Worm (Caenorhabditis elegans): ENCODE data around the gene sart-3.
"Not testable (repeated sequence)": the region's sequence is repeated elsewhere in the genome, so short reads cannot be mapped to it uniquely, and the experiment has no call there.

sart-3 gene

DNA sequence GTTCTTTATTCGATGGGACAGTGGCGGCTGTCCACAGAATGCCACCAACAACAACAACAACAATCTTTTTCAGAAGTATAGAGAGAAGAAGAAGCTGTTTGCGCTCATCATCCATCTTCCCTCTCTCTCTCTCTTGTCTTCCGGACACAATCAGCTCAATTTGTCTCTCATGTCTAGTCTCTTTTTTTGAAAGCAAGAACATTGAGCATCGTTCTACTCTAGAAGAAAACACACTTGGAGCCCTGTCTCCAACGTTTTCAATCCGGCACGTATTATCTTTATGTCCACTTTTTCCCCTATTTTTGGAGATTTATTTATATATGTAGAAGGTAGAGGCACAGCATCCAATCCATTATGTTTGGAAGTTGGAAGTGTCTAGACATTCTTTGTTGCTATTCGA, 16.1 kb upstream of the sart-3 start:
- TF ChIP-seq him-1 (tag; optimal IDR thresholded peaks at IDR 0.05) (no peak), W03F9.2 (tag; optimal IDR thresholded peaks at IDR 0.05) (no peak), dao-5 (tag; optimal IDR thresholded peaks at IDR 0.05) (no peak)

DNA sequence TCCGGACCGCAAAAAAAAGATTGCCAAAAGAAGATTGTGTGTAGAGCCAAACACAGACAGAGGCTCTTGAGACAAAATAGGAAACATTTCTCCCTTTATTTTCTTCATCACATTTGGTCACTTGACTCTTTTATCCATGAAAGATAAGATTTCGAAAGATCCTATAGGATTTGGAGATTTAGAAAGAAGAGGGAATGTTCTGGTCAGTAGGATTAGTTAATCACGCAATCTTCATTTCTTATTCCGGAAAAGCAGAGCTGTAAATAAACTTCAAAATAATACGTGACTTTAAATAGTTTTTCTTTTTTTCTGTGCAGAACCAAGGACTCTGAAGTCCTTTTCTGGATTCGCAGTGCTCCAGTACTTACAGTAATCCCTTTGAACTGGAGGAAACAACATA, 14.5 kb upstream of the sart-3 start:
- TF ChIP-seq W03F9.2 (tag; optimal IDR thresholded peaks at IDR 0.05): no peak
- TF ChIP-seq dao-5 (tag; optimal IDR thresholded peaks at IDR 0.05): no peak
- TF ChIP-seq him-1 (tag; optimal IDR thresholded peaks at IDR 0.05): no peak

DNA sequence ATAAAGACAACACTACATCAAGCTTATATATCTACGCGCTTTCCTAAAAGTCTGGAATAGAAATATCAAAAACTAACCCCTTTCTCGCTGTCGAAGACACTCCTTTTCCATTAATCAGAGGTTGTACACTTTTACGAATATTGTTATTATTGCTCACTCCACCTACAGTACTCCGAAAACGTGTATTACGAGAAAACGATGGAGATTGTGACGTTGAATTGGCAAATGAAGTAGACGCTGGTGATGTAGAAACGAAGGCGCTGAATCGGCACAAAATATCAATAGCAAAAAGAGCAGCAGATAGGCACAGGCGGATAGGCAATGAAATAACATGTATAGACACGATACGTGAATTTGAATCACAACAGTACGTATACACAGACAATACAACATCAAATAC, 11.5 kb upstream of the sart-3 start:
- no peak for TF ChIP-seq dao-5 (tag; optimal IDR thresholded peaks at IDR 0.05)
- no peak for TF ChIP-seq him-1 (tag; optimal IDR thresholded peaks at IDR 0.05)
- TF ChIP-seq W03F9.2 (tag; optimal IDR thresholded peaks at IDR 0.05): no peak

DNA sequence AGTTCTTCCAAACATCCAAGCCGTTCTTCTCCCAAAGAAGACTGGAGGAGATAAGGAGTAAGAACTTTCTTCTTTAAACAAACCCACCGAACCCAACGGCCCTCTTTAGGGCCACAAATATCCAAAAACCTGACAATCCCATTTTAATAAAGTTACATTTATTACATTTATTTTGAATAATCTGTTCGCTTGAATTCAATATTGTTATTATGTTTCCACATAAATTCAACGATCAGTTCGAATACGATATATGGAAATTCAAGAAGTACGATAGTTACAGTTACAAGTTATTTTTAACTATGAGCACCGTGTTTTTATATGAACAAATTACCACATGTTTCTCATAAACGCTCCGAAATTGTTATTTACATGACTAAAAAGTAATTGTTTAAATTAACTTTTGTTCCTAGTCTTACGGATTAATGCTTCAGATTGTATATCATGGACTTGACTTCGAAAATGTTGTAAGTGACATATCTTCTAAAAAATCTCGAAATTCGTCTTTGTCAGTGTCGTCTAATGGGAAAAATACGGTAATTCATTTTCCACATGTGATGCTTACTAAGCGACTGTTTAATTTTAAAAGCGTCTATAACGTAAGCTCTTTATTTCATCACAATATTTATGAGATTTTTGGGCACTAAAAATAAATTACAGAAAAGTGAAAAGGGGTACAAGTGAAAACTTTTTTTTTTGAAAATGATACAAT, 8.1 kb upstream of the sart-3 start:
- TF ChIP-seq him-1 (tag; optimal IDR thresholded peaks at IDR 0.05): no peak
- TF ChIP-seq dao-5 (tag; optimal IDR thresholded peaks at IDR 0.05): no peak
- no peak for TF ChIP-seq W03F9.2 (tag; optimal IDR thresholded peaks at IDR 0.05)

DNA sequence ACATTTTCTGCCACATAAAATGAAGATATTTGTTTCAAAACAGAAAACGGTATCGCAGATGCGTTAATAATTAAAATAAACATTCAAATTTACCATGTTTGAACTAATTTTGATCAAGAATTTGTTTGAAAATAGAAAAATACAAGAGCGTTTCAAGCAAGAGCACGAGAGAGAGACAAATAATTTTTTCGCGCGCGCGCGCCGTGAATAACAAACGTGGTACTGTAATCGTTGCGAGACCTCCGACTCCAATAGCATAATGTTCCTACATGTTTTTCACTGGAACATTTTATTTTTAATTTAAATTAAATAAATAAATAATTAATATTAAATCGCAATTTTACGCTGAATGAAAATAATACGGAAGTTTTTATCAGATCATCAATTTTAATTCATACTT, 4.3 kb upstream of the sart-3 start, which contains the start of gene F54E12.2:
Gene F54E12.2, minus strand, starts transcription at position 164 of the 400 bp plus-strand sequence.
- no peak for TF ChIP-seq dao-5 (tag; optimal IDR thresholded peaks at IDR 0.05)
- TF ChIP-seq him-1 (tag; optimal IDR thresholded peaks at IDR 0.05): no peak
- peak; percentile 51 for TF ChIP-seq W03F9.2 (tag; optimal IDR thresholded peaks at IDR 0.05)

DNA sequence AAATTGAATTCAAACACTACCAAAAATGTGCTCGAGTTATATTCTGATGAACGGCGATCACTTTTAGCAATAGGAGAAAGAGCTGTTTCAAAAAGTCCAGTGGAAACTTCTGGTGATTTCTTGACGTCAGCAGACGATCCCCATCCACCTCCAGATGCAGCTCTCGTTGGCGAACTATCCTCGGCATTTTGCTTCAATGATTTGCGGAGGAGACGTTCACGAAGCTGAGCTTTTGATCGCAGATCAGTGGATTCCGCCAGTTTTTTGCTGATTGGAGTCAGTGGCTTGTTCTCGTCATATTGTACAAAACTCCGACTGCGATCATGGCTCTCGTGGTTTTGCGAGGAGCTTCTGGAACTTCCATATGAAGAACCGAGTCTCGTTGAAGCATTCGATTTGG, 3.4 kb upstream of the sart-3 start:
- TF ChIP-seq dao-5 (tag; optimal IDR thresholded peaks at IDR 0.05) (no peak), W03F9.2 (tag; optimal IDR thresholded peaks at IDR 0.05) (no peak), him-1 (tag; optimal IDR thresholded peaks at IDR 0.05) (no peak)

DNA sequence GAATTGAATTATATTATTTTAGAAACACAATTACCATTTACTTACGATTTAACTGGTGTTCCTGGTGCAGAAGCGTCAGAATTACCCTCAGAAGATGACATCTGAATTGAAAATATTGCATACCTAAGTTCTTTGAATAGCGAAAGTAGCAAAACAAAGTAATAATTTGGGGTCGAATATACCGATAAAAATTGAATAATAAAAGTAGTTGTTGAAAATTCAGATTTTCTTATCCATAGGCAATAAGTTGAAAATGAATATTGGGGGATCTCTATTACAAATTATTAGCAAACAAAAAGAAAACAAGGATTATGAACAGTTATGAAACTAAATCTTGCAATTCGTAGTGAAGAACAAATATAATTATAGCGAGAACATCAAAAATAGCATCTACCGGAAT, 3.5 kb downstream of the sart-3 start, which contains the start of gene leo-1:
Gene leo-1, minus strand, starts transcription at position 101 of the 400 bp plus-strand sequence.
- TF ChIP-seq him-1 (tag; optimal IDR thresholded peaks at IDR 0.05): no peak
- no peak for TF ChIP-seq dao-5 (tag; optimal IDR thresholded peaks at IDR 0.05)
- no peak for TF ChIP-seq W03F9.2 (tag; optimal IDR thresholded peaks at IDR 0.05)

DNA sequence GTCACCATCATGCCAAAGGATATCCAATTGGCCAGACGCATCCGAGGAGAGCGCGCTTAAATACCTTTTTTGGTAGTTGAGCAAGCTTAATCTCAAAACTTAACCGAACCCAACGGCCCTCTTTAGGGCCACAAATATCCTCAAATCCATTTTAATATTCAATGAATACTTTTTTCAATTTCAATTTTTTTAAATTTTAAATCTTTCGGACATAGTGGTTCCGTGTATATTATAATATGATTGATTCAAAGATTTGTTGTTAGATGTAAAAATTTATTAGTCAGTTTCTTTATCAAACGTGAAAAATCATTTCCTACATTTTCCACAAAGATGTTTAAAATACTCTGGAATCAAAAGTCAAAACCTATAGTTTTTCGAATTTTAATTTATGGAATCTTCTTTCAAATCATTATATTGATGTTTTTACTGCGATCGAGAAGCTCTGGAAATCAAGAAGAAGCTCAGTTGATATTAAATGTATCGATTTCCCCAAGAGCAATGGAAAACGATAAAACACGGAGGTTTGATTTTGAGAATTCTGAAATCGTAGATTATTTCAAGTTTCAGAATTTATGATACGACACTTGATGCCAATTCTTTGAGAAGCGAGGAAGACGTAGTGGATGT, 5.7 kb downstream of the sart-3 start, which contains the start of gene B0035.21:
Gene B0035.21, plus strand, starts transcription at position 322 of the 627 bp plus-strand sequence.
- TF ChIP-seq dao-5 (tag; optimal IDR thresholded peaks at IDR 0.05) (no peak), him-1 (tag; optimal IDR thresholded peaks at IDR 0.05) (no peak), W03F9.2 (tag; optimal IDR thresholded peaks at IDR 0.05) (no peak)

DNA sequence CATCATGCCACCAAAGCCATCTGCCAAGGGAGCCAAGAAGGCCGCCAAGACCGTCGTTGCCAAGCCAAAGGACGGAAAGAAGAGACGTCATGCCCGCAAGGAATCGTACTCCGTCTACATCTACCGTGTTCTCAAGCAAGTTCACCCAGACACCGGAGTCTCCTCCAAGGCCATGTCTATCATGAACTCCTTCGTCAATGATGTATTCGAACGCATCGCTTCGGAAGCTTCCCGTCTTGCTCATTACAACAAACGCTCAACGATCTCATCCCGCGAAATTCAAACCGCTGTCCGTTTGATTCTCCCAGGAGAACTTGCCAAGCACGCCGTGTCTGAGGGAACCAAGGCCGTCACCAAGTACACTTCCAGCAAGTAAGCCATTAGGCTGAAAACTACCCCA, 8.0 kb downstream of the sart-3 start, which contains the start of gene his-48:
Gene his-48, plus strand, starts transcription at position 5 of the 400 bp plus-strand sequence.
- TF ChIP-seq dao-5, him-1, W03F9.2 (tag; optimal IDR thresholded peaks at IDR 0.05): not testable (repeated sequence)

DNA sequence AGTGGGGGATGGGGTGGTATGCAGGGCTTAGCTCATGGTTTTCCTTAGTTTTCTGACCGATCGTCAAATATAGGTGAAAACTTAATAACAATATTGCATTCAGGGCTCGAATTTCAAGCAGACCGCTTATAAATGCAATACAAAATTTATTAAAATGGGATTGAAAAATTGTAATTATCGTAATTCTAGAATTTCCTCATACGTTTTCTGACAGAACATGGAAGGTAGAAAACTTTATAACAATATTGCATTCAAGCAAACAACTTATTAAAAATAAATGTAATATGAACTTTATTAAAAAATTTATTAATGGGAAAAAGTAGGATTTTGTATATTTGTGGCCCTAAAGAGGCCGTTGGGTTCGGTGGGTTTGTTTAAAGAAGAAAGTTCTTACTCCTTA, 9.1 kb downstream of the sart-3 start:
- TF ChIP-seq W03F9.2 (tag; optimal IDR thresholded peaks at IDR 0.05): no peak
- TF ChIP-seq dao-5 (tag; optimal IDR thresholded peaks at IDR 0.05): no peak
- no peak for TF ChIP-seq him-1 (tag; optimal IDR thresholded peaks at IDR 0.05)

DNA sequence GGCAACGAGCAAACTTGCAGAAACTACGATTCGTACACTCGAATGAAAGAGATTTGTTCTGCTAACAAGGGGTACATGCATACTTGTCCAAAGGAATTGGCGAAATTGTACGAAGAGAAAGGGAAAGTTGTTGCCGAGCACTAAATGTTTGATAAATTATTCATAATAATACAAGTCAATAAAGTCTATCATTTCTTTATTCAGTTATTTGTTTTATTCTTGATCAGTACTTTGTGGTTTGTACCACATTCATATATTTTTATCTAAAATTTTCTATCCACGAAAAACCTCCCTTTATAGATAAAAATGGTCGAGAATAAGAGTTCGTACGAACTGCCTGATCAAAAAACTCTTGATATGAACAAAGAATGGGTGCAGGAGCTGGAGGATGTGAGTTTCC, 12.3 kb downstream of the sart-3 start, which contains the start of gene edg-1:
Gene edg-1, plus strand, starts transcription at position 301 of the 400 bp plus-strand sequence.
- TF ChIP-seq W03F9.2 (tag; optimal IDR thresholded peaks at IDR 0.05) (no peak), him-1 (tag; optimal IDR thresholded peaks at IDR 0.05) (no peak)

DNA sequence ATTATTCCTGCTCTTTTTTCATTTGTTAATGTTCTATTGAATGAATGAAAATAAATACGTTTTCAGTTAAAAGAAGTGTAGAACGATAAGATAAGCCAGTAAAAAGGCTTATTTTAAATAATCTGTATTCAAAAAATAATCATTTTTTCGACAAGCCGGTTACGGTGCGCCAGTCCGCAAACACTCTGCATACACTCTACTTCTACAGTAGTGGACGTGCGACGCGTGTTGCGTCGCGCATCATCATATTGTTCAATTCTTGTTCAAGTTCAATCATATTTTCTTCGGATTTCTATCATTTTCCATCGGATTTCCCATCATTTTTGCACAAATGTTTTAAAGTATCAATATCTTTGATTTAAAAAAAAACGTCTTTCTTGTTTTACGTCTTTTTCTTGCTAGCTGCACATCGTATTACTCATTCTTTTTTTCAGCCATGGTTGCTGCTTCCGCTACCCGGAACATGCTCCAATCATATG, 12.8 kb downstream of the sart-3 start, which contains the start of gene B0035.18:
Gene B0035.18, plus strand, starts transcription at position 429 of the 479 bp plus-strand sequence.
- no peak for TF ChIP-seq dao-5 (tag; optimal IDR thresholded peaks at IDR 0.05)
- TF ChIP-seq him-1 (tag; optimal IDR thresholded peaks at IDR 0.05): no peak
- no peak for TF ChIP-seq W03F9.2 (tag; optimal IDR thresholded peaks at IDR 0.05)

DNA sequence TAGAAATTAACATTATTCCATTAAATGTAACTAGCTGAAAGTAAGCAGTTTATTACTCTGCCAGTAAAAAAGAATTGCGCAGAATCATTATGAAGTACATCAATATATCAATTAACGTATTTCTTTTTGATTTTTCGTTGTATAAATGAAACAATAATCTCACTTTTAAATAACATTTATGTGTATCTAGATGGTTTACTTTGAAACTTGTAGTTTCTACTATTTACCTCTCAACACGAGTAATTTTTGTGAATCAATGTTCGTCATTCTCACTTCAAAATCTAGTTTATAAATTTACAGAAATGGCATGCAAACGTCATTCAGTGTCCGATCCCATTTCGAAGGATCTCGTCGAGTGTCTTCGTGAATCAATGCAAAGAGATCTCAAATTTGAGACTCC, 15.7 kb downstream of the sart-3 start, which contains the start of gene gspd-1:
Gene gspd-1, plus strand, starts transcription at position 301 of the 400 bp plus-strand sequence.
- TF ChIP-seq him-1 (tag; optimal IDR thresholded peaks at IDR 0.05) (no peak), dao-5 (tag; optimal IDR thresholded peaks at IDR 0.05) (no peak), W03F9.2 (tag; optimal IDR thresholded peaks at IDR 0.05) (no peak)

DNA sequence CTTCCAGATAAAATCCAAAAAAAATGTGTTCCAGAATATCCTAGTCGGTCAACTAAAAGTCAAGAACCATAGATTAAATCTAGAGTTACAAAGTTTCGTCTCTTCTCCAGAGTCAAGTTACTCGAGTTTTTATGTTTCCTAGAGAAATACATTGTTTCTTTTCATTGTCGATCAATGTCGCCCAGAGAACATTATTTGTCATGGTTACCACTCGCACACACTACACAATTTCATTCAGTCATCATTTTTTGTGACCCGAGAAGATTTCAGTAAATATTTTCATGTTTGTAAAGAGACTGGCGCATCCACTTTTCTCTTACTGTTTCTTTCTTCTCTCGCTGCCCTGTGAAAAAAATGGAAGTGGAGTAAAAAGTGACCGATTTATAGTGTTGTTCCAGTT, 16.1 kb downstream of the sart-3 start:
- TF ChIP-seq him-1 (tag; optimal IDR thresholded peaks at IDR 0.05): no peak
- no peak for TF ChIP-seq W03F9.2 (tag; optimal IDR thresholded peaks at IDR 0.05)
- TF ChIP-seq dao-5 (tag; optimal IDR thresholded peaks at IDR 0.05): no peak

Data from whole organism, L4/young adult.